Fruit fly (Drosophila melanogaster): Measurements from ENCODE around the gene CG4133.

DNA sequence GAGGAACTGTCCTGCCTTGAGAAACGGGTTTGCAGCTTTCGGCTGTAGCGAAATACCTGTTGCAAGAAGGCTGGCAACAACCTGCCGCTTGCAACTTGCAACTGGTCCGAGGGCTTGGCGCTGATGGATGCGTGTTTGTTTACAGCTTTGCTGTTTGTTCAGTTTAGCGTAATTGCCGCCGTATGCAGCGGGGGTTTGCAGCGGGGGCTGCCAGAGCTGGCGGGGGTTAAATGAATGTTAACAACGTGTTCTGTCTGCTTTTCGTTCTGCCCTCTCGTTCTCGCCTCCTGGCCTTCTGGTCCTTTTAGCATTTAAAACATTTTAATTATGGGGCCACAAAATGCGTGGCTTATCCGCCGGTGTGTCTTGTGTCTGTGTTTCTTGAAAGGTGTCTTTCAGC lies 44.6 kb downstream of the CG4133 start:
- TF ChIP-seq CG32121 (GFP tag; IDR thresholded peaks at IDR 0.05) (no peak), Ets98B (GFP tag; IDR thresholded peaks at IDR 0.05) (no peak), CG14655 (GFP tag; optimal IDR thresholded peaks at IDR 0.05) (no peak), EcR (GFP tag; optimal IDR thresholded peaks at IDR 0.05) (peak; percentile 0), gl (tag; optimal IDR thresholded peaks at IDR 0.05) (no peak)

Data from whole organism, pupa.